Fruit fly (Drosophila melanogaster) Kc167 (cell line): Measurements from ENCODE around the gene CG13653.

Source experiments
- Myc ChIP-seq: fragments of >200 bp; optimal IDR thresholded peaks from 2 replicates; lab custom pipeline; 2017; ENCODE audit warnings: missing external identifiers
- Sin3A ChIP-seq: fragments of >200 bp; optimal IDR thresholded peaks from 2 replicates; lab custom pipeline; 2018; ENCODE audit warnings: missing external identifiers
- h ChIP-seq: fragments of >200 bp; optimal IDR thresholded peaks from 3 replicates; lab custom pipeline; 2018; ENCODE audit warnings: missing external identifiers
- psq ChIP-seq: fragments of >200 bp; optimal IDR thresholded peaks from 2 replicates; lab custom pipeline; 2017; ENCODE audit warnings: missing external identifiers
- ttk ChIP-seq: sonication (Bioruptor generic); optimal IDR thresholded peaks from 2 replicates; lab custom pipeline; 2017; ENCODE audit warnings: missing external identifiers

- TF ChIP-seq Myc (no peak), h (no peak), psq (lab: Kevin White, UChicago) (no peak), Sin3A (lab: Kevin White, UChicago) (no peak), ttk (no peak)
These were observed 19.8 kb downstream of the CG13653 start, which contains the start of gene Saysd1 for dm6 chr3R:25215123-25215522.
